Worm (Caenorhabditis elegans): ENCODE measurements around the gene dyla-1.

ce11 chrX:16821533-16821932 lies 19.3 kb upstream of the dyla-1 start:
- TF ChIP-seq lin-26 (GFP tag; IDR thresholded peaks at IDR 0.05) (no peak), ceh-91 (GFP tag; IDR thresholded peaks at IDR 0.05) (no peak), F55B11.4 (tag; optimal IDR thresholded peaks at IDR 0.05; ENCODE audit: borderline replicate concordance, insufficient read depth) (no peak), ceh-40 (GFP tag; IDR thresholded peaks at IDR 0.05) (no peak)
